Worm (Caenorhabditis elegans) whole organism, midembryonic: Measurements from ENCODE around the gene cest-2.2.

ENCODE experiments used
- flt-1 ChIP-seq: fragments of 200-800 bp; sonication (Bioruptor generic); IDR thresholded peaks from 2 replicates; pipeline ENCODE4 v1.3.6; 2022; ENCODE audit warnings: missing genetic modification characterization, missing compliant biosample characterization
- klf-2 ChIP-seq: fragments of 200-800 bp; sonication (Bioruptor generic); conservative IDR thresholded peaks from 2 replicates; pipeline ENCODE4 v1.3.6; 2022; ENCODE audit warnings: missing genetic modification reagents, missing genetic modification characterization, missing compliant biosample characterization
- ztf-29 ChIP-seq: fragments of 200-800 bp; sonication (Bioruptor generic); IDR thresholded peaks from 2 replicates; pipeline ENCODE4 v1.3.6; 2022; ENCODE audit warnings: missing genetic modification reagents, missing genetic modification characterization, missing compliant biosample characterization

- TF ChIP-seq klf-2 (GFP tag; lab: Robert Waterston, UW), result no peak
- no peak for TF ChIP-seq ztf-29 (GFP tag; lab: Robert Waterston, UW)
- TF ChIP-seq flt-1 (GFP tag; lab: Robert Waterston, UW), result no peak
Measured at ce11 chrV:14210743-14211142, 35.6 kb upstream of the cest-2.2 start, which contains the start of gene str-230.
